Fruit fly (Drosophila melanogaster): Measurements from ENCODE around the gene rudhira.

rudhira gene

DNA sequence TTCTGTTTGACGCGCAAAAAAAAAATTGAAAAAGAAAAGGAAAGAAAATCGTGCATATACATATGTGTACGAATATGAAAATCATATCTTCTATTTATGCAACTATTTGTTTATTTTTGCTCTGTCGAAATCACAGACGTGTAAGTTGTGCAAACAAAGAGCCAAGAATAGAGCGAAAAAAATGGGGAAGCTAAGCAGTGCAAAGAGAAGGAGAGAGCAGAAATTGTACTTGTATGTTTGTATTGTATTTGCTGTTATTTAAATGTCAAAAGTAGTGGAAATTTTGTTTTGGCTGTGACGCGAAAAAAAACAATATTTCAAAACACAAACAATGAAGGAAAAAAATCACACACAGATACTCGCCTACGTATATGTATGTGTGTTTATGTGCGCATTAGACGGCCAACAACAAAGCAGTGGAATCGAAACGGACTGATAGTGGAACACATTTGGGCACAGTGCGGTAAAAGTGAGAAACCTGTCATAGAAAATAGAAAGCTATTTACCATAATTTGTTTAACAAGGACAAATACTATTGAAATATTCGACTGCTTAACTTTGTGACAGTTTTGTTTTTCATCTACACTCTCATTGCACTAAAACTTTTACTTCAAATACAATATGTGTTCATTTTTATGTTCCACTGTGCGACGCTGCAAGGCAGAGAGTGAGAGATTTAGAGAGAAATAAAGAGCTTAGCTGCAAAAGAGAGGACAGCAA, 1.5 kb downstream of the rudhira start (continued):
- TF ChIP-seq schlank (tag; optimal IDR thresholded peaks at IDR 0.05) (peak; percentile 87), CG18476 (GFP tag; optimal IDR thresholded peaks at IDR 0.05) (peak; percentile 90), Hr51 (GFP tag; optimal IDR thresholded peaks at IDR 0.05) (peak; percentile 92 to 97), tgo (GFP tag; IDR thresholded peaks at IDR 0.05) (peak; percentile 96), bigmax (GFP tag; optimal IDR thresholded peaks at IDR 0.05) (no peak), E2f1 (GFP tag; IDR thresholded peaks at IDR 0.05) (peak; percentile 93), Side (GFP tag; optimal IDR thresholded peaks at IDR 0.05) (peak; percentile 96), CG31441 (GFP tag; IDR thresholded peaks at IDR 0.05) (peak; percentile 95), CG13296 (GFP tag; optimal IDR thresholded peaks at IDR 0.05) (peak; percentile 90), Dek (tag; optimal IDR thresholded peaks at IDR 0.05) (peak; percentile 87), ems (GFP tag; optimal IDR thresholded peaks at IDR 0.05) (peak; percentile 96), z (GFP tag; IDR thresholded peaks at IDR 0.05) (peak; percentile 71; the same call in 1 of the 3 replicates), al (GFP tag; IDR thresholded peaks at IDR 0.05) (peak; percentile 87), CG33213 (GFP tag; optimal IDR thresholded peaks at IDR 0.05) (peak; percentile 92), Ravus (GFP tag; IDR thresholded peaks at IDR 0.05) (peak; percentile 73), zf30C (GFP tag; optimal IDR thresholded peaks at IDR 0.05) (no peak), CG4617 (GFP tag; optimal IDR thresholded peaks at IDR 0.05; ENCODE audit: borderline replicate concordance) (peak; percentile 76), CG11398 (GFP tag; optimal IDR thresholded peaks at IDR 0.05) (peak; percentile 96), btn (GFP tag; optimal IDR thresholded peaks at IDR 0.05) (peak; percentile 90), Neu2 (GFP tag; optimal IDR thresholded peaks at IDR 0.05; ENCODE audit: borderline replicate concordance) (peak; percentile 82), Nf-YA (GFP tag; IDR thresholded peaks at IDR 0.05) (peak; percentile 90), CG18764 (GFP tag; optimal IDR thresholded peaks at IDR 0.05) (peak; percentile 90), CG1024 (GFP tag; IDR thresholded peaks at IDR 0.05) (peak; percentile 88), unc-4 (GFP tag; IDR thresholded peaks at IDR 0.05; ENCODE audit: partially characterized antibody) (peak; percentile 24; the same call in 1 of the 2 replicates), danr (GFP tag; IDR thresholded peaks at IDR 0.05) (peak; percentile 92), Doc3 (GFP tag; IDR thresholded peaks at IDR 0.05; ENCODE audit: partially characterized antibody) (peak; percentile 37; the same call in 1 of the 3 replicates), Mes4 (GFP tag; optimal IDR thresholded peaks at IDR 0.05) (peak; percentile 95), Hand (GFP tag; optimal IDR thresholded peaks at IDR 0.05) (peak; percentile 84), CG15479 (GFP tag; optimal IDR thresholded peaks at IDR 0.05) (peak; percentile 46), Sin3A (optimal IDR thresholded peaks at IDR 0.05) (no peak), nom (GFP tag; optimal IDR thresholded peaks at IDR 0.05) (peak; percentile 66), CG5245 (GFP tag; optimal IDR thresholded peaks at IDR 0.05) (peak; percentile 91), MBD-R2 (GFP tag; IDR thresholded peaks at IDR 0.05) (peak; percentile 75), Vsx1 (GFP tag; optimal IDR thresholded peaks at IDR 0.05) (peak; percentile 89), Scr (GFP tag; IDR thresholded peaks at IDR 0.05; ENCODE audit: partially characterized antibody) (no peak; the same call in 1 of the 2 replicates), kni (GFP tag; optimal IDR thresholded peaks at IDR 0.05) (peak; percentile 66), unpg (GFP tag; optimal IDR thresholded peaks at IDR 0.05) (peak; percentile 97), gt (GFP tag; IDR thresholded peaks at IDR 0.05) (peak; percentile 83), CG8281 (tag; optimal IDR thresholded peaks at IDR 0.05) (peak; percentile 77), nerfin-1 (tag; optimal IDR thresholded peaks at IDR 0.05) (peak; percentile 90), CG7357 (GFP tag; IDR thresholded peaks at IDR 0.05) (peak; percentile 84), CG7839 (tag; optimal IDR thresholded peaks at IDR 0.05) (peak; percentile 95), CG13775 (GFP tag; optimal IDR thresholded peaks at IDR 0.05) (peak; percentile 91), Tbp (GFP tag; optimal IDR thresholded peaks at IDR 0.05) (no peak), sob (GFP tag; IDR thresholded peaks at IDR 0.05) (peak; percentile 94), sug (tag; optimal IDR thresholded peaks at IDR 0.05) (peak; percentile 76), HmgD (GFP tag; optimal IDR thresholded peaks at IDR 0.05) (peak; percentile 77), CG7928 (GFP tag; optimal IDR thresholded peaks at IDR 0.05) (peak; percentile 48), Deaf1 (tag; optimal IDR thresholded peaks at IDR 0.05) (peak; percentile 72)

All from whole organism, embryonic.